Fruit fly (Drosophila melanogaster) whole organism, embryonic: Measurements from ENCODE around the gene CG32631.

Experiments used
- B-H2 ChIP-seq: fragments of 200-800 bp; sonication (Bioruptor generic); optimal IDR thresholded peaks from 2 replicates; lab custom pipeline; 2018; ENCODE audit warnings: missing biosample characterization, mild to moderate bottlenecking, missing genetic modification characterization
- CG11456 ChIP-seq: fragments of 200-800 bp; sonication (Bioruptor generic); IDR thresholded peaks from 3 replicates; pipeline ENCODE4 v1.3.6; 2022; ENCODE audit warnings: missing biosample characterization, missing genetic modification characterization
- CG11504 ChIP-seq: fragments of 200-800 bp; sonication (Bioruptor generic); optimal IDR thresholded peaks from 3 replicates; lab custom pipeline; 2019; ENCODE audit warnings: missing biosample characterization, mild to moderate bottlenecking, missing genetic modification characterization, moderate library complexity
- CG13296 ChIP-seq: fragments of 200-800 bp; sonication (Bioruptor generic); optimal IDR thresholded peaks from 3 replicates; lab custom pipeline; 2018; ENCODE audit warnings: missing biosample characterization, mild to moderate bottlenecking, missing genetic modification characterization
- CG15269 ChIP-seq: fragments of 200-800 bp; sonication (Bioruptor generic); optimal IDR thresholded peaks from 2 replicates; lab custom pipeline; 2018; ENCODE audit warnings: missing biosample characterization, mild to moderate bottlenecking, missing genetic modification characterization, moderate library complexity
- CG15696 ChIP-seq: fragments of 200-800 bp; sonication (Bioruptor generic); optimal IDR thresholded peaks from 2 replicates; lab custom pipeline; 2019; ENCODE audit warnings: missing biosample characterization, mild to moderate bottlenecking, missing genetic modification characterization, moderate library complexity
- CG1602 ChIP-seq: fragments of 200-800 bp; sonication (Bioruptor generic); optimal IDR thresholded peaks from 3 replicates; lab custom pipeline; 2016; ENCODE audit warnings: missing biosample characterization, missing genetic modification characterization
- CG1792 ChIP-seq: fragments of 200-800 bp; sonication (Bioruptor generic); optimal IDR thresholded peaks from 2 replicates; lab custom pipeline; 2016; ENCODE audit warnings: missing biosample characterization, missing genetic modification characterization
- CG2202 ChIP-seq: fragments of 200-800 bp; sonication (Bioruptor generic); optimal IDR thresholded peaks from 2 replicates; lab custom pipeline; 2018; ENCODE audit warnings: missing biosample characterization, mild to moderate bottlenecking, missing genetic modification characterization
- CG34224 ChIP-seq: fragments of 200-800 bp; sonication (Bioruptor generic); IDR thresholded peaks from 3 replicates; pipeline ENCODE4 v1.3.6; 2022; ENCODE audit warnings: missing biosample characterization, missing genetic modification characterization; ENCODE audit not compliant: partially characterized antibody
- CG34376 ChIP-seq: fragments of 200-800 bp; sonication (Bioruptor generic); optimal IDR thresholded peaks from 2 replicates; lab custom pipeline; 2018; ENCODE audit warnings: missing biosample characterization, mild to moderate bottlenecking, missing genetic modification characterization
- CG4617 ChIP-seq: fragments of 200-800 bp; sonication (Bioruptor generic); optimal IDR thresholded peaks from 3 replicates; lab custom pipeline; 2016; ENCODE audit warnings: missing biosample characterization, missing genetic modification characterization, borderline replicate concordance
- CG5180 ChIP-seq: fragments of 200-800 bp; sonication (Bioruptor generic); optimal IDR thresholded peaks from 3 replicates; lab custom pipeline; 2017; ENCODE audit warnings: missing biosample characterization, missing genetic modification characterization, mild to moderate bottlenecking, moderate library complexity, missing genetic modification reagents
- CG7786 ChIP-seq: fragments of 200-800 bp; sonication (Bioruptor generic); optimal IDR thresholded peaks from 2 replicates; lab custom pipeline; 2016; ENCODE audit warnings: missing biosample characterization, missing genetic modification characterization
- Doc2 ChIP-seq: fragments of 200-800 bp; sonication (Bioruptor generic); IDR thresholded peaks from 2 replicates; pipeline ENCODE4 v1.3.6; 2022; ENCODE audit warnings: missing biosample characterization, missing genetic modification characterization
- Ets65A ChIP-seq: fragments of 200-800 bp; sonication (Bioruptor generic); peaks from one replicate; lab custom pipeline; 2016; ENCODE audit warnings: missing biosample characterization, missing genetic modification characterization
- GATAe ChIP-seq: fragments of 200-800 bp; sonication (Bioruptor generic); conservative IDR thresholded peaks from 2 replicates; pipeline ENCODE4 v1.3.6; 2022; ENCODE audit warnings: missing biosample characterization, missing genetic modification characterization
- HmgD ChIP-seq: fragments of 200-800 bp; sonication (Bioruptor generic); optimal IDR thresholded peaks from 3 replicates; lab custom pipeline; 2016; ENCODE audit warnings: missing biosample characterization, missing genetic modification characterization
- Hr78 ChIP-seq, 2 experiments: fragments of 200-800 bp in 1 of 2; fragments of >200 bp in 1 of 2; sonication (Bioruptor generic) in 1 of 2; optimal IDR thresholded peaks; 2 replicates each; lab custom pipeline; 2017 to 2019; ENCODE audit warnings: missing biosample characterization in 2 of 2, missing genetic modification characterization in 2 of 2, mild to moderate bottlenecking in 1 of 2, moderate library complexity in 1 of 2
- MBD-R2 ChIP-seq: fragments of 200-800 bp; sonication (Bioruptor generic); IDR thresholded peaks from 2 replicates; pipeline ENCODE4 v1.3.6; 2022; ENCODE audit warnings: missing biosample characterization, missing genetic modification characterization
- MESR4 ChIP-seq: fragments of 200-800 bp; sonication (Bioruptor generic); optimal IDR thresholded peaks from 2 replicates; lab custom pipeline; 2018; ENCODE audit warnings: missing biosample characterization, mild to moderate bottlenecking, missing genetic modification characterization, moderate library complexity
- MTF-1 ChIP-seq: fragments of 200-800 bp; sonication (Bioruptor generic); optimal IDR thresholded peaks from 2 replicates; lab custom pipeline; 2018; ENCODE audit warnings: missing biosample characterization, mild to moderate bottlenecking, missing genetic modification characterization, borderline replicate concordance
- NC2α ChIP-seq: fragments of 200-800 bp; sonication (Bioruptor generic); optimal IDR thresholded peaks from 2 replicates; lab custom pipeline; 2016; ENCODE audit warnings: missing biosample characterization, missing genetic modification characterization
- bab2 ChIP-seq: fragments of 200-800 bp; sonication (Bioruptor generic); optimal IDR thresholded peaks from 2 replicates; lab custom pipeline; 2016; ENCODE audit warnings: missing biosample characterization, missing genetic modification characterization
- cg ChIP-seq: fragments of 200-800 bp; sonication (Bioruptor generic); optimal IDR thresholded peaks from 3 replicates; lab custom pipeline; 2019; ENCODE audit warnings: missing biosample characterization, mild to moderate bottlenecking, missing genetic modification characterization, moderate library complexity
- crc ChIP-seq: fragments of 200-800 bp; sonication (Bioruptor generic); optimal IDR thresholded peaks from 2 replicates; lab custom pipeline; 2016; ENCODE audit warnings: missing biosample characterization, missing genetic modification characterization
- dati ChIP-seq: fragments of 200-800 bp; sonication (Bioruptor generic); IDR thresholded peaks from 2 replicates; pipeline ENCODE4 v1.3.6; 2022; ENCODE audit warnings: missing biosample characterization, missing genetic modification characterization
- en ChIP-seq: fragments of 200-800 bp; sonication (Bioruptor generic); optimal IDR thresholded peaks from 2 replicates; lab custom pipeline; 2016; ENCODE audit warnings: missing biosample characterization, missing genetic modification characterization
- eve ChIP-seq, 2 experiments: fragments of >200 bp; optimal IDR thresholded peaks; 2 replicates each; lab custom pipeline; 2017; ENCODE audit warnings: missing biosample characterization in 2 of 2, missing genetic modification characterization in 2 of 2
- exex ChIP-seq: fragments of 200-800 bp; sonication (Bioruptor generic); optimal IDR thresholded peaks from 4 replicates; lab custom pipeline; 2018; ENCODE audit warnings: missing biosample characterization, mild to moderate bottlenecking, missing genetic modification characterization, moderate library complexity
- kah ChIP-seq: fragments of 200-800 bp; sonication (Bioruptor generic); optimal IDR thresholded peaks from 2 replicates; lab custom pipeline; 2018; ENCODE audit warnings: missing biosample characterization, mild to moderate bottlenecking, missing genetic modification characterization
- phol ChIP-seq: fragments of 200-800 bp; sonication (Bioruptor generic); optimal IDR thresholded peaks from 3 replicates; lab custom pipeline; 2018; ENCODE audit warnings: missing biosample characterization, mild to moderate bottlenecking, missing genetic modification characterization, moderate library complexity
- scrt ChIP-seq: fragments of 200-800 bp; sonication (Bioruptor generic); optimal IDR thresholded peaks from 2 replicates; lab custom pipeline; 2018; ENCODE audit warnings: missing biosample characterization, mild to moderate bottlenecking, missing genetic modification characterization, moderate library complexity
- toy ChIP-seq: fragments of 200-800 bp; sonication (Bioruptor generic); IDR thresholded peaks from 2 replicates; pipeline ENCODE4 v1.3.6; 2022; ENCODE audit warnings: missing biosample characterization, missing genetic modification characterization
- trem ChIP-seq: fragments of 200-800 bp; optimal IDR thresholded peaks from 3 replicates; lab custom pipeline; 2019; ENCODE audit warnings: missing biosample characterization, mild to moderate bottlenecking, missing genetic modification characterization, moderate library complexity
- vvl ChIP-seq: fragments of 200-800 bp; sonication (Bioruptor generic); IDR thresholded peaks from 2 replicates; pipeline ENCODE4 v1.3.6; 2022; ENCODE audit warnings: missing biosample characterization, missing genetic modification characterization
- zen2 ChIP-seq: fragments of 200-800 bp; sonication (Bioruptor generic); IDR thresholded peaks from 3 replicates; pipeline ENCODE4 v1.3.6; 2022; ENCODE audit warnings: missing biosample characterization, missing genetic modification characterization; ENCODE audit not compliant: partially characterized antibody

The CG32631 gene

DNA sequence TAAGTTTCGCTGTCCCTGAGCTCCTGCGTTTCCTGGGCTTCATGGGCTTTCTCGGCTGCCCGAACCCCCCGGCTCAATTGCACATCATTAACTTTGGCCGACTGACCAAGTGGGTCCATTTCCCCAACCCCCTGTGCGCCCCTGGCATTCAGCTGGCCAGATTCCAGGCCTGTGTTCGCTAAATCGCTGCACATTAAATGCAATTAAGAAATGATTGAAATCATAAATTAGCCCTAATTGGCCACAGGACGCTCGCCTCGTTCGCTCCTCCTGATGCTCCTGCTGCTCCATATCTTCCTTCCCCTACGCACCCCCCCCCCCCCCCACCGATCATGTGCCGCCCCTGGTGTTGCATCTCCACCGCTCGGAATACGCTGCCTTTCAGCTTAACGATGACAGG is 14.2 kb upstream of the CG32631 start (continued):
- TF ChIP-seq CG5180 (GFP tag; lab: Kevin White, UChicago) (no peak), B-H2 (GFP tag; lab: Kevin White, UChicago) (no peak)

dm6 chrX:13543343-13543742 is 12.9 kb upstream of the CG32631 start, which contains the start of gene Cpr12A:
Gene Cpr12A (plus strand): TSS chrX:13543643.
- TF ChIP-seq kah (GFP tag; lab: Kevin White, UChicago), result no peak

DNA sequence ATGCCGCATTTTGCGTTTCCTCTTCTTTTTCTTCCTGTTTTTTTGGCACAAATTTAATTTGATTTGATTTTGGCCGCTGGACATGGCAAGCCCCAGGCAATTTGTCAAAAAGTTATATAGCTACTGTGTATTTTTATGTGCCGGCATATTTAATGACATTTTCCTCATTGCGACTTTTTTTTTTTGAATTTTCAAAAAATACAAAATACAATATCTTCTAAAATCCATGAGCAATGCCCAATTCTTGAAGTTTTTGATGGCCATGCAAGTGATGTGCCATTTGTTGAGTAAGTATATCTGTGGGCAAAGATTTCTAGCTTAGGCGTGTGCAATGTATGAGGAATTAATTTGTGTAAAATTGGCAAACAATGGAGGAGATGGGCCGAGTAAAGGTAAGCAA is 572 bp upstream of the CG32631 start, which contains the start of gene CG11816:
Gene CG11816, minus strand, starts transcription at position 101 of the 400 bp plus-strand sequence.
- TF ChIP-seq HmgD (no peak), Ets65A (GFP tag; lab: Kevin White, UChicago) (peak; percentile 2)

dm6 chrX:13561371-13561770 is 5.1 kb downstream of the CG32631 start, which contains the start of gene CG32633:
Gene CG32633 (plus strand): TSS chrX:13561671.
- peak; percentile 45; the same call in 1 of the 2 replicates for TF ChIP-seq GATAe (GFP tag; lab: Robert Waterston, UW)
- peak; percentile 39 for TF ChIP-seq exex (tag; lab: Kevin White, UChicago)
- TF ChIP-seq CG34224 (GFP tag; lab: Robert Waterston, UW), result no peak

DNA sequence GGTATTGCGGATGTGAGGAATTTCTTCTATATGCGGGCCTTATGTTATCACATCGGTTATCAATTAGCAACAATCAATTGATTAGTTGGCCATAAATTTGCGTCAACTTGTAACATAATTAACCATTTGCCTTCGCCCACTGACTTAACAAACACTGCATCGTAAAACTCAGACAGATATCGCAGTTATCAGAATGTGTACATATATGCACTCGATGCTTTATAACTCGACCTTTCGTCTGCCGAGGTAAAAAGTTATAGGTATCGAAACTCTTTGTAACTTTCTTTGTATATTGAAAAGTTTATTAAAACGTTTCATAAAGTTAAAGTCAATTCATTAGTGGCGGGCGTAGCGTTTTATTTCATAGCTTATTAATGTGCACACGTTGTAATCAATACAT is 6.8 kb downstream of the CG32631 start:
- peak; percentile 12 for TF ChIP-seq CG34376 (GFP tag; lab: Kevin White, UChicago)
- peak in 1 of 2 experiments; percentile 63 for TF ChIP-seq eve (GFP tag; optimal IDR thresholded peaks at IDR 0.05; lab: Kevin White, UChicago)
- no peak for TF ChIP-seq CG1792 (GFP tag; lab: Kevin White, UChicago)
- TF ChIP-seq Hr78 (GFP tag; optimal IDR thresholded peaks at IDR 0.05; lab: Kevin White, UChicago), result peak in 1 of 2 experiments; percentile 45
- peak; percentile 88 for TF ChIP-seq exex (tag; lab: Kevin White, UChicago)

DNA sequence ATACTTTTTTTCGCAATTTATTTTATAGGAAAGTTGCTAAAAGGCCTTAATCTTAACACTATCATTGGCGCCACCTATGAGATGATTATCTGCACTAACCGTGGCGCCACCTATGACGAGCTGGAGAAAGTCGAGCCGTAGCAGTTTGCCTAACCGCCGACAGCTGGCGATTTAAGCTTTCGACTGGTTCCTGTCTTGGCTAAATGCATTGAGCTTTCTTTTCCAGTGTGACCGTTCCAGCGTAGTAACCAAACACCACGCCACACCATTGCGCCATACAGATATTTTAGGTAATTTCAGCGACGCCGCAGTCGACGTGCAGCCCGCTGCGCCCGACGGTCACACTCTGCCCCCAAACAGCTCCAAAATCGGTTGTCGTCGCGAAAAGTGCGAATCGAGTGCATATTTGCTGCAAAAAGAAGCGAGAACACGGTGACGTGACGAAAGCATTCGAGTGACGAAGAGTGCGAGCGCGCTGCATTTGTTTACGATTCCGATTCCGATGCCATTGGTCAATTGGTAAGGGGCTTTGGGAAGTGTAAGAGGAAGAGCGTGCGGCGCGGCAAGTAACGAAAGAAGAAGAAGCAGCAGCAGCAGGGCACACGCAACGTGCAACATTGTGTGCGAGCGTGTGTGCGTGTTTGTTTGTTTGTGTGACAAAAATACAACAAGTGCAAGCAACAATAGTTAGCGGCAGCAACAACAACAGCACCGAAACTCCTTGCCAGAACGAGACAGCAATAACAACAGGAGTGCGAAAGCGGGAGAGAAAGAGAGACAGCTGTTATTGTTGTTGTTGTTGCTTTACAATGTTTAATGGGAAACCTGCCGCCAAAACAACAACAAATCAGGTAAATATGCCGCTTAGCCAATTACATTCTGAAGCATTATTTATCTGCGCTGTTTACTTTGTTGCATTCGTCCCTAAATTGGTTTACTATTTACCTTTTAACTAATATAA is 7.5 kb downstream of the CG32631 start, which contains the start of the genes CG46311 and Tpst:
Gene CG46311, plus strand, starts transcription at position 341 of the 961 bp plus-strand sequence.
Gene Tpst, plus strand, starts transcription at position 341 of the 961 bp plus-strand sequence.
- TF ChIP-seq bab2 (GFP tag; lab: Kevin White, UChicago) (peak; percentile 72), scrt (GFP tag; lab: Kevin White, UChicago) (peak; percentile 48), zen2 (GFP tag; lab: Robert Waterston, UW) (no peak), en (peak; percentile 39), Doc2 (GFP tag; lab: Robert Waterston, UW) (no peak), MBD-R2 (GFP tag; lab: Robert Waterston, UW) (peak; percentile 52), CG15696 (peak; percentile 74), CG7786 (peak; percentile 43), toy (no peak), MESR4 (GFP tag; lab: Kevin White, UChicago) (peak; percentile 84), trem (tag; lab: Kevin White, UChicago) (peak; percentile 43), CG4617 (peak; percentile 36), CG11504 (tag; lab: Kevin White, UChicago) (peak; percentile 47), crc (GFP tag; lab: Kevin White, UChicago) (no peak), phol (tag; lab: Kevin White, UChicago) (peak; percentile 37), CG11456 (GFP tag; lab: Robert Waterston, UW) (peak; percentile 93), cg (GFP tag; lab: Kevin White, UChicago) (peak; percentile 73), vvl (GFP tag; lab: Robert Waterston, UW) (peak; percentile 78), CG2202 (no peak), CG13296 (no peak), MTF-1 (GFP tag; lab: Kevin White, UChicago) (peak; percentile 37), CG15269 (tag; lab: Kevin White, UChicago) (peak; percentile 33), CG1602 (GFP tag; lab: Kevin White, UChicago) (peak; percentile 68), NC2α (GFP tag; lab: Kevin White, UChicago) (peak; percentile 46), dati (GFP tag; lab: Robert Waterston, UW) (no peak), exex (tag; lab: Kevin White, UChicago) (no peak)
